Fruit fly (Drosophila melanogaster): ENCODE measurements around the gene mei-217.

mei-217 gene

DNA sequence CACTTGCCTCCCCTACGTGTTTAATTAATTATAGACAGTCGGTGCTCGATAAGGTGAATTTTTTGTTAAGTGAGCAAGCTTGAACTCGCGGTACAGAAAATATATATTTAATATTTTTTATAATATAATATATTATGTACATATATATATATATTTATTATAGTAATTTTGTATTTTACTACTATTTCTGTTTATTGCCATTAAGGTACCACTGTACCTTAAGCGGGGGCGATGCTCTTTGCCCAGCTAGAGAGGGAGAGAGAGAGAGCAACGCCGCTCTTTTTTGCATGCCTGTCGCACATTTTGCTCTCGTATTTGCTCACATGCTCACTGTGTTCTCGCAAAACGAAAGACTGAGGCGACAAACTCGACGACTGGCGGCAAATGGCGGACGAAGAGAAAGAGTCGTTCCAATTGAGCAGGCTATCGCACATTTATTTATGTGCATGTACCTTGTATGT is 27.7 kb upstream of the mei-217 start (continued):
- TF ChIP-seq CG42726 (GFP tag; IDR thresholded peaks at IDR 0.05; ENCODE audit: partially characterized antibody) (no peak), CG11723 (GFP tag; optimal IDR thresholded peaks at IDR 0.05) (peak; percentile 3), Xbp1 (GFP tag; optimal IDR thresholded peaks at IDR 0.05) (peak; percentile 21), Hsf (GFP tag; optimal IDR thresholded peaks at IDR 0.05) (no peak), al (GFP tag; IDR thresholded peaks at IDR 0.05) (peak; percentile 41; the same call in 1 of the 2 replicates), CG11085 (GFP tag; IDR thresholded peaks at IDR 0.05) (0 out of 2 replicates have a peak, but pooled peaks have one; percentile 11), CTCF (GFP tag; optimal IDR thresholded peaks at IDR 0.05) (no peak), phol (tag; optimal IDR thresholded peaks at IDR 0.05) (peak; percentile 7), MTF-1 (GFP tag; optimal IDR thresholded peaks at IDR 0.05; ENCODE audit: borderline replicate concordance) (peak; percentile 8), Eip74EF (GFP tag; optimal IDR thresholded peaks at IDR 0.05) (no peak), CG1233 (GFP tag; optimal IDR thresholded peaks at IDR 0.05) (peak; percentile 7), CG5180 (GFP tag; optimal IDR thresholded peaks at IDR 0.05) (no peak), lmd (GFP tag; IDR thresholded peaks at IDR 0.05) (peak; percentile 62; the same call in 1 of the 2 replicates), ems (GFP tag; optimal IDR thresholded peaks at IDR 0.05) (no peak), CG10147 (GFP tag; optimal IDR thresholded peaks at IDR 0.05) (peak; percentile 24), Taf1 (GFP tag; IDR thresholded peaks at IDR 0.05) (peak; percentile 14; the same call in 1 of the 2 replicates), CG17802 (tag; optimal IDR thresholded peaks at IDR 0.05) (no peak), ci (GFP tag; IDR thresholded peaks at IDR 0.05) (0 out of 3 replicates have a peak, but pooled peaks have one; percentile 24), fd3F (GFP tag; optimal IDR thresholded peaks at IDR 0.05) (peak; percentile 50), Meics (GFP tag; optimal IDR thresholded peaks at IDR 0.05) (peak; percentile 74), bab2 (GFP tag; optimal IDR thresholded peaks at IDR 0.05) (no peak), CG7745 (tag; optimal IDR thresholded peaks at IDR 0.05) (no peak), CG15514 (GFP tag; optimal IDR thresholded peaks at IDR 0.05) (peak; percentile 44), jumu (GFP tag; optimal IDR thresholded peaks at IDR 0.05) (no peak), scrt (GFP tag; optimal IDR thresholded peaks at IDR 0.05) (peak; percentile 20), Awh (GFP tag; IDR thresholded peaks at IDR 0.05) (0 out of 2 replicates have a peak, but pooled peaks have one; percentile 23), HLHmδ (GFP tag; optimal IDR thresholded peaks at IDR 0.05) (no peak), CG13775 (GFP tag; optimal IDR thresholded peaks at IDR 0.05) (peak; percentile 36), Oli (tag; optimal IDR thresholded peaks at IDR 0.05) (peak; percentile 47), rib (GFP tag; IDR thresholded peaks at IDR 0.05) (0 out of 2 replicates have a peak, but pooled peaks have one; percentile 16), sug (tag; optimal IDR thresholded peaks at IDR 0.05) (peak; percentile 20), CG43689 (GFP tag; IDR thresholded peaks at IDR 0.05) (no peak), CG30020 (tag; optimal IDR thresholded peaks at IDR 0.05) (no peak), CG3281 (GFP tag; optimal IDR thresholded peaks at IDR 0.05) (peak; percentile 45), CG2116 (GFP tag; optimal IDR thresholded peaks at IDR 0.05) (no peak), croc (GFP tag; conservative IDR thresholded peaks at IDR 0.05) (no peak), Trl (optimal IDR thresholded peaks at IDR 0.05) (peak; percentile 45 to 47), Trl (GFP tag; optimal IDR thresholded peaks at IDR 0.05) (no peak), grau (tag; optimal IDR thresholded peaks at IDR 0.05) (peak; percentile 90), crol (GFP tag; IDR thresholded peaks at IDR 0.05) (no peak), CG8944 (GFP tag; optimal IDR thresholded peaks at IDR 0.05) (no peak), Hr39 (optimal IDR thresholded peaks at IDR 0.05) (no peak), eyg (GFP tag; optimal IDR thresholded peaks at IDR 0.05) (no peak), corto (GFP tag; optimal IDR thresholded peaks at IDR 0.05) (no peak), ewg (GFP tag; optimal IDR thresholded peaks at IDR 0.05) (no peak), CG14014 (GFP tag; IDR thresholded peaks at IDR 0.05) (peak; percentile 63; the same call in 1 of the 2 replicates), CG14667 (GFP tag; IDR thresholded peaks at IDR 0.05) (0 out of 2 replicates have a peak, but pooled peaks have one; percentile 11), Hr51 (GFP tag; optimal IDR thresholded peaks at IDR 0.05) (peak in 1 of 2 experiments; percentile 64), CG30431 (GFP tag; optimal IDR thresholded peaks at IDR 0.05) (no peak), CG17359 (tag; optimal IDR thresholded peaks at IDR 0.05) (peak; percentile 23), CG6765 (GFP tag; optimal IDR thresholded peaks at IDR 0.05) (peak; percentile 24)
